Fruit fly (Drosophila melanogaster) whole organism, prepupa: ENCODE results near the gene sing.

Experiments
- Blimp-1 ChIP-seq: fragments of 200-800 bp; sonication (Bioruptor generic); optimal IDR thresholded peaks from 3 replicates; lab custom pipeline; 2017; ENCODE audit warnings: missing biosample characterization, missing genetic modification characterization, mild to moderate bottlenecking, moderate library complexity, missing genetic modification reagents
- CG10631 ChIP-seq: fragments of 200-800 bp; sonication (Bioruptor generic); optimal IDR thresholded peaks from 2 replicates; lab custom pipeline; 2016; ENCODE audit warnings: missing biosample characterization, missing genetic modification characterization
- CG10669 ChIP-seq: fragments of 200-800 bp; sonication (Bioruptor generic); optimal IDR thresholded peaks from 3 replicates; lab custom pipeline; 2018; ENCODE audit warnings: missing biosample characterization, mild to moderate bottlenecking, missing genetic modification characterization, moderate library complexity
- CG11294 ChIP-seq: fragments of 200-800 bp; sonication (Bioruptor generic); IDR thresholded peaks from 2 replicates; pipeline ENCODE4 v1.3.6; 2022; ENCODE audit warnings: missing biosample characterization, missing genetic modification characterization
- CG11902 ChIP-seq: fragments of 200-800 bp; sonication (Bioruptor generic); optimal IDR thresholded peaks from 3 replicates; lab custom pipeline; 2016; ENCODE audit warnings: missing biosample characterization, missing genetic modification characterization
- CG15336 ChIP-seq: fragments of 200-800 bp; sonication (Bioruptor generic); IDR thresholded peaks from 2 replicates; pipeline ENCODE4 v1.3.6; 2022; ENCODE audit warnings: missing biosample characterization, missing genetic modification characterization
- CG1621 ChIP-seq: fragments of 200-800 bp; sonication (Bioruptor generic); optimal IDR thresholded peaks from 3 replicates; lab custom pipeline; 2018; ENCODE audit warnings: missing biosample characterization, mild to moderate bottlenecking, missing genetic modification characterization
- CG16779 ChIP-seq: fragments of 200-800 bp; sonication (Bioruptor generic); optimal IDR thresholded peaks from 3 replicates; lab custom pipeline; 2017; ENCODE audit warnings: missing biosample characterization, mild to moderate bottlenecking, missing genetic modification characterization
- CG32006 ChIP-seq: fragments of 200-800 bp; sonication (Bioruptor generic); optimal IDR thresholded peaks from 3 replicates; lab custom pipeline; 2017; ENCODE audit warnings: missing biosample characterization, mild to moderate bottlenecking, missing genetic modification characterization
- CG34406 ChIP-seq: fragments of 200-800 bp; sonication (Bioruptor generic); optimal IDR thresholded peaks from 3 replicates; lab custom pipeline; 2016; ENCODE audit warnings: missing biosample characterization, missing genetic modification characterization
- CG3919 ChIP-seq: fragments of 200-800 bp; sonication (Bioruptor generic); optimal IDR thresholded peaks from 3 replicates; lab custom pipeline; 2016; ENCODE audit warnings: missing biosample characterization, missing genetic modification characterization
- CG4318 ChIP-seq: fragments of 200-800 bp; sonication (Bioruptor generic); optimal IDR thresholded peaks from 3 replicates; lab custom pipeline; 2017; ENCODE audit warnings: missing biosample characterization, mild to moderate bottlenecking, missing genetic modification characterization
- CG6792 ChIP-seq: fragments of 200-800 bp; sonication (Bioruptor generic); optimal IDR thresholded peaks from 3 replicates; lab custom pipeline; 2016; ENCODE audit warnings: missing biosample characterization, missing genetic modification characterization
- CG6854 ChIP-seq: fragments of 200-800 bp; sonication (Bioruptor generic); optimal IDR thresholded peaks from 2 replicates; lab custom pipeline; 2017; ENCODE audit warnings: missing biosample characterization, mild to moderate bottlenecking, missing genetic modification characterization
- CG7368 ChIP-seq: fragments of 200-800 bp; sonication (Bioruptor generic); optimal IDR thresholded peaks from 3 replicates; lab custom pipeline; 2016; ENCODE audit warnings: missing biosample characterization, missing genetic modification characterization
- CG8119 ChIP-seq: fragments of 200-800 bp; sonication (Bioruptor generic); IDR thresholded peaks from 3 replicates; pipeline ENCODE4 v1.3.6; 2022; ENCODE audit warnings: missing biosample characterization, missing genetic modification characterization
- CG8319 ChIP-seq: fragments of 200-800 bp; sonication (Bioruptor generic); optimal IDR thresholded peaks from 3 replicates; lab custom pipeline; 2016; ENCODE audit warnings: missing biosample characterization, missing genetic modification characterization
- CG8632 ChIP-seq: fragments of 200-800 bp; sonication (Bioruptor generic); optimal IDR thresholded peaks from 3 replicates; lab custom pipeline; 2016; ENCODE audit warnings: missing biosample characterization, missing genetic modification characterization
- Eip75B ChIP-seq: fragments of 200-800 bp; sonication (Bioruptor generic); optimal IDR thresholded peaks from 3 replicates; lab custom pipeline; 2016; ENCODE audit warnings: missing biosample characterization, missing genetic modification characterization
- Eip78C ChIP-seq: fragments of 200-800 bp; sonication (Bioruptor generic); peaks from one replicate; lab custom pipeline; 2016; ENCODE audit warnings: missing biosample characterization, missing genetic modification characterization
- Eip93F ChIP-seq: fragments of 200-800 bp; sonication (Bioruptor generic); optimal IDR thresholded peaks from 2 replicates; lab custom pipeline; 2016; ENCODE audit warnings: missing biosample characterization, mild to moderate bottlenecking, missing genetic modification characterization
- Ets21C ChIP-seq: fragments of 200-800 bp; sonication (Bioruptor generic); optimal IDR thresholded peaks from 3 replicates; lab custom pipeline; 2016; ENCODE audit warnings: missing biosample characterization, missing genetic modification characterization
- Gug ChIP-seq: fragments of 200-800 bp; sonication (Bioruptor generic); IDR thresholded peaks from 2 replicates; pipeline ENCODE4 v1.3.6; 2022; ENCODE audit warnings: missing biosample characterization, missing genetic modification characterization
- Hr38 ChIP-seq: sonication (Bioruptor generic); optimal IDR thresholded peaks from 2 replicates; lab custom pipeline; 2016; ENCODE audit warnings: missing biosample characterization, missing genetic modification characterization
- Hr39 ChIP-seq: fragments of 200-800 bp; sonication (Bioruptor generic); optimal IDR thresholded peaks from 2 replicates; lab custom pipeline; 2016; ENCODE audit warnings: missing biosample characterization, missing genetic modification characterization
- Hr4 ChIP-seq: fragments of 200-800 bp; sonication (Bioruptor generic); optimal IDR thresholded peaks from 3 replicates; lab custom pipeline; 2016; ENCODE audit warnings: missing biosample characterization, missing genetic modification characterization
- Met ChIP-seq: fragments of 200-800 bp; sonication (Bioruptor generic); optimal IDR thresholded peaks from 3 replicates; lab custom pipeline; 2016; ENCODE audit warnings: missing biosample characterization, missing genetic modification characterization
- OdsH ChIP-seq: fragments of 200-800 bp; sonication (Bioruptor generic); optimal IDR thresholded peaks from 3 replicates; lab custom pipeline; 2016; ENCODE audit warnings: missing biosample characterization, missing genetic modification characterization
- Sox102F ChIP-seq: fragments of 200-800 bp; sonication (Bioruptor generic); optimal IDR thresholded peaks from 2 replicates; lab custom pipeline; 2016; ENCODE audit warnings: missing biosample characterization, mild to moderate bottlenecking, missing genetic modification characterization
- Sox14 ChIP-seq: fragments of 200-800 bp; sonication (Bioruptor generic); optimal IDR thresholded peaks from 3 replicates; lab custom pipeline; 2016; ENCODE audit warnings: missing biosample characterization, missing genetic modification characterization
- achi ChIP-seq: fragments of 200-800 bp; sonication (Bioruptor generic); optimal IDR thresholded peaks from 3 replicates; lab custom pipeline; 2016; ENCODE audit warnings: missing biosample characterization, missing genetic modification characterization
- acj6 ChIP-seq: fragments of 200-800 bp; sonication (Bioruptor generic); optimal IDR thresholded peaks from 3 replicates; lab custom pipeline; 2016; ENCODE audit warnings: missing biosample characterization, missing genetic modification characterization
- dac ChIP-seq: fragments of 200-800 bp; sonication (Bioruptor generic); optimal IDR thresholded peaks from 2 replicates; lab custom pipeline; 2017; ENCODE audit warnings: missing biosample characterization, mild to moderate bottlenecking, missing genetic modification characterization
- dsx ChIP-seq: fragments of 200-800 bp; optimal IDR thresholded peaks from 3 replicates; lab custom pipeline; 2019; ENCODE audit warnings: missing biosample characterization, mild to moderate bottlenecking, missing genetic modification characterization, moderate library complexity; ENCODE audit not compliant: poor library complexity, severe bottlenecking
- eg ChIP-seq: fragments of 200-800 bp; sonication (Bioruptor generic); IDR thresholded peaks from 3 replicates; pipeline ENCODE4 v1.3.6; 2022; ENCODE audit warnings: missing biosample characterization, missing genetic modification characterization
- fd59A ChIP-seq: fragments of 200-800 bp; sonication (Bioruptor generic); optimal IDR thresholded peaks from 2 replicates; lab custom pipeline; 2017; ENCODE audit warnings: missing biosample characterization, mild to moderate bottlenecking, missing genetic modification characterization, missing genetic modification reagents
- fd85E ChIP-seq: fragments of 200-800 bp; sonication (Bioruptor generic); optimal IDR thresholded peaks from 3 replicates; lab custom pipeline; 2016; ENCODE audit warnings: missing biosample characterization, missing genetic modification characterization
- fkh ChIP-seq: fragments of 200-800 bp; sonication (Bioruptor generic); optimal IDR thresholded peaks from 3 replicates; lab custom pipeline; 2017; ENCODE audit warnings: missing biosample characterization, mild to moderate bottlenecking, missing genetic modification characterization, moderate library complexity
- lz ChIP-seq: fragments of 200-800 bp; sonication (Bioruptor generic); optimal IDR thresholded peaks from 3 replicates; lab custom pipeline; 2016; ENCODE audit warnings: missing biosample characterization, missing genetic modification characterization
- net ChIP-seq: fragments of 200-800 bp; sonication (Bioruptor generic); optimal IDR thresholded peaks from 3 replicates; lab custom pipeline; 2016; ENCODE audit warnings: missing biosample characterization, missing genetic modification characterization
- pdm3 ChIP-seq: fragments of 200-800 bp; sonication (Bioruptor generic); optimal IDR thresholded peaks from 3 replicates; lab custom pipeline; 2016; ENCODE audit warnings: missing biosample characterization, missing genetic modification characterization
- salr ChIP-seq, 2 experiments: fragments of 200-800 bp; sonication (Bioruptor generic); optimal IDR thresholded peaks; 3 replicates each; lab custom pipeline; 2016 to 2018; ENCODE audit warnings: missing biosample characterization in 2 of 2, missing genetic modification characterization in 2 of 2, mild to moderate bottlenecking in 1 of 2
- spab ChIP-seq: fragments of 200-800 bp; sonication (Bioruptor generic); optimal IDR thresholded peaks from 2 replicates; lab custom pipeline; 2017; ENCODE audit warnings: missing biosample characterization, mild to moderate bottlenecking, missing genetic modification characterization, missing genetic modification reagents
- ss ChIP-seq, 2 experiments: fragments of 200-800 bp; sonication (Bioruptor generic); optimal IDR thresholded peaks; 2 replicates in 1 of 2; 3 replicates in 1 of 2; lab custom pipeline; 2017 to 2018; ENCODE audit warnings: mild to moderate bottlenecking in 2 of 2, missing biosample characterization in 2 of 2, missing genetic modification characterization in 2 of 2, moderate library complexity in 1 of 2
- svp ChIP-seq: fragments of 200-800 bp; sonication (Bioruptor generic); peaks from one replicate; lab custom pipeline; 2016; ENCODE audit warnings: missing biosample characterization, missing genetic modification characterization
- topi ChIP-seq: fragments of 200-800 bp; sonication (Bioruptor generic); optimal IDR thresholded peaks from 3 replicates; lab custom pipeline; 2016; ENCODE audit warnings: missing biosample characterization, missing genetic modification characterization

Gene sing

dm6 chrX:16650078-16651063 is 28.7 kb upstream of the sing start:
- no peak for TF ChIP-seq CG11902 (GFP tag; lab: Kevin White, UChicago)
- no peak for TF ChIP-seq Blimp-1 (GFP tag; lab: Kevin White, UChicago)
- TF ChIP-seq pdm3 (GFP tag; lab: Kevin White, UChicago): no peak
- TF ChIP-seq salr (GFP tag; optimal IDR thresholded peaks at IDR 0.05; lab: Kevin White, UChicago): no peak
- TF ChIP-seq Sox14 (GFP tag; lab: Kevin White, UChicago): peak; percentile 13
- TF ChIP-seq CG11294: no peak; the same call in 1 of the 2 replicates
- TF ChIP-seq Hr39 (GFP tag; lab: Kevin White, UChicago): no peak
- no peak for TF ChIP-seq OdsH (GFP tag; lab: Kevin White, UChicago)
- TF ChIP-seq CG1621 (tag; lab: Kevin White, UChicago): no peak
- peak; percentile 28 for TF ChIP-seq dsx (GFP tag; lab: Kevin White, UChicago)
- TF ChIP-seq CG6792: no peak
- TF ChIP-seq CG8119 (GFP tag; lab: Robert Waterston, UW): no peak
- TF ChIP-seq acj6 (GFP tag; lab: Kevin White, UChicago): no peak
- TF ChIP-seq CG3919 (GFP tag; lab: Kevin White, UChicago): no peak
- no peak for TF ChIP-seq dac (GFP tag; lab: Kevin White, UChicago)
- TF ChIP-seq achi (GFP tag; lab: Kevin White, UChicago): no peak
- peak; percentile 44; the same call in 1 of the 2 replicates for TF ChIP-seq CG15336 (GFP tag; lab: Robert Waterston, UW)
- TF ChIP-seq net (GFP tag; lab: Kevin White, UChicago): peak; percentile 41
- TF ChIP-seq fd85E: no peak
- TF ChIP-seq Sox102F (GFP tag; lab: Kevin White, UChicago): no peak
- TF ChIP-seq CG4318 (GFP tag; lab: Kevin White, UChicago): no peak
- TF ChIP-seq svp (GFP tag; lab: Kevin White, UChicago): peak; percentile 82
- TF ChIP-seq spab: no peak
- no peak for TF ChIP-seq CG6854
- peak; percentile 27 for TF ChIP-seq Eip93F
- TF ChIP-seq Gug (GFP tag; lab: Robert Waterston, UW): no peak
- TF ChIP-seq fd59A (GFP tag; lab: Kevin White, UChicago): no peak
- no peak for TF ChIP-seq CG7368
- TF ChIP-seq topi (GFP tag; lab: Kevin White, UChicago): peak; percentile 36
- TF ChIP-seq lz: peak; percentile 44
- TF ChIP-seq ss (GFP tag; optimal IDR thresholded peaks at IDR 0.05; lab: Kevin White, UChicago): no peak
- peak; percentile 91 for TF ChIP-seq Eip78C (GFP tag; lab: Kevin White, UChicago)
- TF ChIP-seq Hr4 (GFP tag; lab: Kevin White, UChicago): peak; percentile 85
- peak; percentile 82 for TF ChIP-seq fkh (GFP tag; lab: Kevin White, UChicago)
- TF ChIP-seq CG32006 (GFP tag; lab: Kevin White, UChicago): no peak
- peak; percentile 69 for TF ChIP-seq Met (GFP tag; lab: Kevin White, UChicago)
- TF ChIP-seq Ets21C (GFP tag; lab: Kevin White, UChicago): no peak
- TF ChIP-seq CG10631 (GFP tag; lab: Kevin White, UChicago): no peak
- no peak for TF ChIP-seq Hr38 (GFP tag; lab: Kevin White, UChicago)
- TF ChIP-seq CG16779 (tag; lab: Kevin White, UChicago): peak; percentile 48
- TF ChIP-seq eg (GFP tag; lab: Robert Waterston, UW): 0 out of 3 replicates have a peak, but pooled peaks have one; percentile 27
- TF ChIP-seq CG8632 (GFP tag; lab: Kevin White, UChicago): no peak
- TF ChIP-seq Eip75B: peak; percentile 61
- TF ChIP-seq CG34406 (GFP tag; lab: Kevin White, UChicago): no peak
- no peak for TF ChIP-seq CG10669 (GFP tag; lab: Kevin White, UChicago)
- no peak for TF ChIP-seq CG8319
